Worm (Caenorhabditis elegans) whole organism, L2 larva: ENCODE results near the gene sma-4.

ENCODE experiments used
- ZK546.5 ChIP-seq: sonication (generic microtip); optimal IDR thresholded peaks from 2 replicates; lab custom pipeline; 2017; ENCODE audit warnings: missing biosample characterization, missing genetic modification characterization
- ama-1 ChIP-seq: fragments of 150-350 bp; optimal IDR thresholded peaks from 2 replicates; lab custom pipeline; 2018; ENCODE audit warnings: inconsistent platforms
- ceh-16 ChIP-seq: fragments of 150-350 bp; optimal IDR thresholded peaks from 2 replicates; lab custom pipeline; 2014; ENCODE audit warnings: missing biosample characterization, missing genetic modification characterization
- elt-3 ChIP-seq: sonication (generic microtip); optimal IDR thresholded peaks from 2 replicates; lab custom pipeline; 2017; ENCODE audit warnings: missing biosample characterization, missing genetic modification characterization
- fos-1 ChIP-seq: fragments of 150-350 bp; optimal IDR thresholded peaks from 2 replicates; lab custom pipeline; 2014; ENCODE audit warnings: missing biosample characterization, missing genetic modification characterization
- mdl-1 ChIP-seq, 2 experiments: fragments of 150-350 bp in 1 of 2; sonication (generic microtip) in 1 of 2; optimal IDR thresholded peaks; 2 replicates each; lab custom pipeline; 2017; ENCODE audit warnings: missing biosample characterization in 2 of 2, missing genetic modification characterization in 2 of 2
- nhr-11 ChIP-seq: fragments of 150-350 bp; optimal IDR thresholded peaks from 2 replicates; lab custom pipeline; 2014; ENCODE audit warnings: missing biosample characterization, missing genetic modification characterization
- snpc-4 ChIP-seq: fragments of 150-350 bp; optimal IDR thresholded peaks from 2 replicates; lab custom pipeline; 2014; ENCODE audit warnings: missing biosample characterization, missing genetic modification characterization
- zag-1 ChIP-seq: fragments of 150-350 bp; optimal IDR thresholded peaks from 2 replicates; lab custom pipeline; 2014; ENCODE audit warnings: missing biosample characterization, missing genetic modification characterization
- ztf-1 ChIP-seq: fragments of 200-800 bp; sonication (Bioruptor generic); conservative IDR thresholded peaks from 2 replicates; pipeline ENCODE4 v1.3.6; 2022; ENCODE audit warnings: missing genetic modification characterization, missing compliant biosample characterization
- ztf-4 ChIP-seq: fragments of 150-350 bp; optimal IDR thresholded peaks from 2 replicates; lab custom pipeline; 2014; ENCODE audit warnings: missing biosample characterization, missing genetic modification characterization

DNA sequence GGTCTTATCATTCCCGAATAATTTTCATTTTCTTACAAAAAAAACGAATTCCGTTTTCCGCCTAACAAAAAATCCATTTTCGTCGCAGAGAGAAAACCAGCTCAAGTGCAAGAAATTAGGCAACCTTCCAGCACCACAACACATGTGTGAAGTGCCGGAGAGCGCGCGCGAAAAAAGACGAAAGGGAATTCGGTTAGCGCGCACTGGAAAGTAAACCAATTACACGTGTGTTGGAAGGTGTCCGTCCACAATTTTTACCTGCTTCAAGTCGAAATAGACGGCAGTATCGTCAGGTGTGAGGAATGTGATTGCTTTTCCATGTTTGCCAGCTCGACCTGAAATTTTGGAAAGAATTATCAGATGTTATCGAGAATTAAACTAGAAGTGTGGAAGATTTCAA, 18.6 kb downstream of the sma-4 start:
- TF ChIP-seq ztf-4 (tag; lab: Kevin White, UChicago), result no peak
- TF ChIP-seq elt-3, result no peak
- TF ChIP-seq snpc-4, result no peak
- no peak for TF ChIP-seq mdl-1 (tag; optimal IDR thresholded peaks at IDR 0.05; lab: Kevin White, UChicago)
- no peak for TF ChIP-seq ama-1 (lab: Kevin White, UChicago)
- no peak for TF ChIP-seq zag-1 (tag; lab: Kevin White, UChicago)
- no peak for TF ChIP-seq nhr-11
- TF ChIP-seq ceh-16, result no peak
- no peak for TF ChIP-seq ZK546.5 (tag; lab: Kevin White, UChicago)
- no peak for TF ChIP-seq fos-1 (tag; lab: Kevin White, UChicago)
- TF ChIP-seq ztf-1 (GFP tag; lab: Robert Waterston, UW), result no peak
